Fruit fly (Drosophila melanogaster) whole organism, embryonic: ENCODE data around the gene Bet1.

Experiments used
- Adf1 ChIP-seq: fragments of 200-800 bp; sonication (Bioruptor generic); IDR thresholded peaks from 2 replicates; pipeline ENCODE4 v1.3.6; 2022; ENCODE audit warnings: missing biosample characterization, missing genetic modification characterization
- Atf-2 ChIP-seq: fragments of 200-800 bp; sonication (Bioruptor generic); optimal IDR thresholded peaks from 2 replicates; lab custom pipeline; 2016; ENCODE audit warnings: missing biosample characterization, missing genetic modification characterization
- CG10979 ChIP-seq: fragments of 200-800 bp; sonication (Bioruptor generic); optimal IDR thresholded peaks from 2 replicates; lab custom pipeline; 2018; ENCODE audit warnings: missing biosample characterization, mild to moderate bottlenecking, missing genetic modification characterization, moderate library complexity
- CG11093 ChIP-seq: fragments of 200-800 bp; sonication (Bioruptor generic); IDR thresholded peaks from 3 replicates; pipeline ENCODE4 v1.3.6; 2022; ENCODE audit warnings: missing biosample characterization, missing genetic modification characterization
- CG11504 ChIP-seq: fragments of 200-800 bp; sonication (Bioruptor generic); optimal IDR thresholded peaks from 3 replicates; lab custom pipeline; 2019; ENCODE audit warnings: missing biosample characterization, mild to moderate bottlenecking, missing genetic modification characterization, moderate library complexity
- CG12071 ChIP-seq: fragments of 200-800 bp; sonication (Bioruptor generic); optimal IDR thresholded peaks from 3 replicates; lab custom pipeline; 2018; ENCODE audit warnings: missing biosample characterization, mild to moderate bottlenecking, missing genetic modification characterization
- CG13287 ChIP-seq: fragments of 200-800 bp; sonication (Bioruptor generic); IDR thresholded peaks from 2 replicates; pipeline ENCODE4 v1.3.6; 2022; ENCODE audit warnings: missing biosample characterization, missing genetic modification characterization; ENCODE audit not compliant: partially characterized antibody
- CG3065 ChIP-seq: fragments of 200-800 bp; sonication (Bioruptor generic); optimal IDR thresholded peaks from 2 replicates; lab custom pipeline; 2016; ENCODE audit warnings: missing biosample characterization, missing genetic modification characterization
- CG31365 ChIP-seq: fragments of 200-800 bp; sonication (Bioruptor generic); optimal IDR thresholded peaks from 2 replicates; lab custom pipeline; 2018; ENCODE audit warnings: missing biosample characterization, mild to moderate bottlenecking, missing genetic modification characterization
- CG32772 ChIP-seq: fragments of 200-800 bp; sonication (Bioruptor generic); IDR thresholded peaks from 2 replicates; pipeline ENCODE4 v1.3.6; 2022; ENCODE audit warnings: missing biosample characterization, missing genetic modification characterization
- CG34376 ChIP-seq: fragments of 200-800 bp; sonication (Bioruptor generic); optimal IDR thresholded peaks from 2 replicates; lab custom pipeline; 2018; ENCODE audit warnings: missing biosample characterization, mild to moderate bottlenecking, missing genetic modification characterization
- CG3726 ChIP-seq: fragments of 200-800 bp; sonication (Bioruptor generic); IDR thresholded peaks from 3 replicates; pipeline ENCODE4, ENCODE4 v1.3.6; 2022; ENCODE audit warnings: missing biosample characterization, missing genetic modification characterization
- CG4617 ChIP-seq: fragments of 200-800 bp; sonication (Bioruptor generic); optimal IDR thresholded peaks from 3 replicates; lab custom pipeline; 2016; ENCODE audit warnings: missing biosample characterization, missing genetic modification characterization, borderline replicate concordance
- CG4820 ChIP-seq: fragments of 200-800 bp; sonication (Bioruptor generic); optimal IDR thresholded peaks from 3 replicates; lab custom pipeline; 2016; ENCODE audit warnings: missing biosample characterization, missing genetic modification characterization
- CG6765 ChIP-seq: fragments of 200-800 bp; sonication (Bioruptor generic); optimal IDR thresholded peaks from 3 replicates; lab custom pipeline; 2017; ENCODE audit warnings: missing biosample characterization, mild to moderate bottlenecking, missing genetic modification characterization
- CG8478 ChIP-seq: fragments of >200 bp; optimal IDR thresholded peaks from 2 replicates; lab custom pipeline; 2018
- Camta ChIP-seq: fragments of 200-800 bp; sonication (Bioruptor generic); optimal IDR thresholded peaks from 2 replicates; lab custom pipeline; 2016; ENCODE audit warnings: missing biosample characterization, missing genetic modification characterization
- Dad ChIP-seq: fragments of 200-800 bp; sonication (Bioruptor generic); optimal IDR thresholded peaks from 3 replicates; lab custom pipeline; 2016; ENCODE audit warnings: missing biosample characterization, missing genetic modification characterization
- Hand ChIP-seq: fragments of 200-800 bp; sonication (Bioruptor generic); optimal IDR thresholded peaks from 2 replicates; lab custom pipeline; 2017; ENCODE audit warnings: mild to moderate bottlenecking, missing biosample characterization, missing genetic modification reagents, missing genetic modification characterization
- Hmx ChIP-seq: fragments of 200-800 bp; sonication (Bioruptor generic); optimal IDR thresholded peaks from 2 replicates; lab custom pipeline; 2016; ENCODE audit warnings: missing biosample characterization, missing genetic modification characterization
- Hr51 ChIP-seq, 2 experiments: fragments of 200-800 bp; sonication (Bioruptor generic); optimal IDR thresholded peaks; 2 replicates in 1 of 2; 3 replicates in 1 of 2; lab custom pipeline; 2016 to 2018; ENCODE audit warnings: missing biosample characterization in 2 of 2, missing genetic modification characterization in 2 of 2, mild to moderate bottlenecking in 1 of 2, moderate library complexity in 1 of 2
- Mad ChIP-seq: fragments of 200-800 bp; sonication (Bioruptor generic); optimal IDR thresholded peaks from 2 replicates; lab custom pipeline; 2016; ENCODE audit warnings: missing biosample characterization, missing genetic modification characterization
- Nf-YA ChIP-seq: fragments of 200-800 bp; sonication (Bioruptor generic); IDR thresholded peaks from 2 replicates; pipeline ENCODE4 v1.3.6; 2022; ENCODE audit warnings: missing biosample characterization, missing genetic modification characterization
- Nf-YC ChIP-seq: fragments of 200-800 bp; optimal IDR thresholded peaks from 3 replicates; lab custom pipeline; 2019; ENCODE audit warnings: missing biosample characterization, mild to moderate bottlenecking, missing genetic modification characterization, moderate library complexity
- Ptx1 ChIP-seq: fragments of 200-800 bp; sonication (Bioruptor generic); IDR thresholded peaks from 2 replicates; pipeline ENCODE4 v1.3.6; 2022; ENCODE audit warnings: missing biosample characterization, missing genetic modification characterization
- Rfx ChIP-seq: fragments of 200-800 bp; sonication (Bioruptor generic); IDR thresholded peaks from 2 replicates; pipeline ENCODE4 v1.3.6; 2022; ENCODE audit warnings: missing biosample characterization, missing genetic modification characterization
- Side ChIP-seq: fragments of 200-800 bp; sonication (Bioruptor generic); optimal IDR thresholded peaks from 2 replicates; lab custom pipeline; 2016; ENCODE audit warnings: missing biosample characterization, missing genetic modification characterization
- Spps ChIP-seq: fragments of 200-800 bp; sonication (Bioruptor generic); optimal IDR thresholded peaks from 2 replicates; lab custom pipeline; 2018; ENCODE audit warnings: missing biosample characterization, mild to moderate bottlenecking, missing genetic modification characterization
- Trl ChIP-seq, 3 experiments: fragments of >200 bp in 2 of 3; fragments of 200-800 bp in 1 of 3; sonication (Bioruptor generic) in 1 of 3; optimal IDR thresholded peaks; 2 replicates in 1 of 3; 3 replicates in 2 of 3; lab custom pipeline; 2016 to 2017; ENCODE audit warnings: missing biosample characterization in 1 of 3, missing genetic modification characterization in 1 of 3
- Xrp1 ChIP-seq: fragments of 200-800 bp; sonication (Bioruptor generic); IDR thresholded peaks from 2 replicates; pipeline ENCODE4 v1.3.6; 2022; ENCODE audit warnings: missing biosample characterization, missing genetic modification characterization
- amos ChIP-seq: fragments of 200-800 bp; sonication (Bioruptor generic); IDR thresholded peaks from 2 replicates; pipeline ENCODE4 v1.3.6; 2022; ENCODE audit warnings: missing biosample characterization, missing genetic modification characterization; ENCODE audit not compliant: partially characterized antibody
- bsh ChIP-seq, 2 experiments: fragments of 200-800 bp; sonication (Bioruptor generic); optimal IDR thresholded peaks; 2 replicates each; lab custom pipeline; 2017 to 2018; ENCODE audit warnings: mild to moderate bottlenecking in 2 of 2, missing biosample characterization in 2 of 2, missing genetic modification characterization in 2 of 2, moderate library complexity in 1 of 2
- crol ChIP-seq: fragments of 200-800 bp; sonication (Bioruptor generic); IDR thresholded peaks from 2 replicates; pipeline ENCODE4 v1.3.6; 2022; ENCODE audit warnings: missing biosample characterization, missing genetic modification characterization
- gcm2 ChIP-seq: fragments of 200-800 bp; sonication (Bioruptor generic); optimal IDR thresholded peaks from 2 replicates; lab custom pipeline; 2016; ENCODE audit warnings: missing biosample characterization, missing genetic modification characterization
- gt ChIP-seq: fragments of 200-800 bp; sonication (Bioruptor generic); IDR thresholded peaks from 2 replicates; pipeline ENCODE4 v1.3.6; 2022; ENCODE audit warnings: missing biosample characterization, missing genetic modification characterization
- inv ChIP-seq: fragments of 200-800 bp; sonication (Bioruptor generic); IDR thresholded peaks from 2 replicates; pipeline ENCODE4 v1.3.6; 2022; ENCODE audit warnings: missing biosample characterization, missing genetic modification characterization; ENCODE audit not compliant: partially characterized antibody
- jing ChIP-seq: fragments of 200-800 bp; sonication (Bioruptor generic); optimal IDR thresholded peaks from 2 replicates; lab custom pipeline; 2018; ENCODE audit warnings: missing biosample characterization, mild to moderate bottlenecking, missing genetic modification characterization
- jumu ChIP-seq: fragments of 200-800 bp; sonication (Bioruptor generic); optimal IDR thresholded peaks from 3 replicates; lab custom pipeline; 2016; ENCODE audit warnings: missing biosample characterization, missing genetic modification characterization
- lilli ChIP-seq: fragments of 200-800 bp; sonication (Bioruptor generic); optimal IDR thresholded peaks from 3 replicates; lab custom pipeline; 2016; ENCODE audit warnings: missing biosample characterization, missing genetic modification characterization
- maf-S ChIP-seq: fragments of 200-800 bp; sonication (Bioruptor generic); optimal IDR thresholded peaks from 2 replicates; lab custom pipeline; 2016; ENCODE audit warnings: missing biosample characterization, missing genetic modification characterization
- mld ChIP-seq: fragments of 200-800 bp; sonication (Bioruptor generic); IDR thresholded peaks from 3 replicates; pipeline ENCODE4 v1.3.6; 2022; ENCODE audit warnings: missing biosample characterization, missing genetic modification characterization; ENCODE audit not compliant: partially characterized antibody
- nmo ChIP-seq: fragments of 200-800 bp; sonication (Bioruptor generic); optimal IDR thresholded peaks from 2 replicates; lab custom pipeline; 2018; ENCODE audit warnings: missing biosample characterization, mild to moderate bottlenecking, missing genetic modification characterization, moderate library complexity
- pum ChIP-seq: fragments of 200-800 bp; sonication (Bioruptor generic); optimal IDR thresholded peaks from 2 replicates; lab custom pipeline; 2016; ENCODE audit warnings: missing biosample characterization, missing genetic modification characterization
- ro ChIP-seq: fragments of 200-800 bp; sonication (Bioruptor generic); IDR thresholded peaks from 2 replicates; pipeline ENCODE4 v1.3.6; 2022; ENCODE audit warnings: missing biosample characterization, missing genetic modification characterization
- sd ChIP-seq: fragments of 200-800 bp; sonication (Bioruptor generic); optimal IDR thresholded peaks from 3 replicates; lab custom pipeline; 2018; ENCODE audit warnings: missing biosample characterization, mild to moderate bottlenecking, missing genetic modification characterization, moderate library complexity
- sisA ChIP-seq: fragments of 200-800 bp; sonication (Bioruptor generic); IDR thresholded peaks from 2 replicates; pipeline ENCODE4 v1.3.6; 2022; ENCODE audit warnings: missing biosample characterization, missing genetic modification characterization
- slbo ChIP-seq: fragments of 200-800 bp; sonication (Bioruptor generic); IDR thresholded peaks from 2 replicates; pipeline ENCODE4 v1.3.6; 2022; ENCODE audit warnings: missing biosample characterization, missing genetic modification characterization
- tio ChIP-seq: fragments of 200-800 bp; sonication (Bioruptor generic); optimal IDR thresholded peaks from 2 replicates; lab custom pipeline; 2017; ENCODE audit warnings: missing biosample characterization, missing genetic modification characterization, inconsistent platforms
- trh ChIP-seq: fragments of 200-800 bp; sonication (Bioruptor generic); optimal IDR thresholded peaks from 2 replicates; lab custom pipeline; 2016; ENCODE audit warnings: missing biosample characterization, missing genetic modification characterization
- vvl ChIP-seq: fragments of 200-800 bp; sonication (Bioruptor generic); IDR thresholded peaks from 2 replicates; pipeline ENCODE4 v1.3.6; 2022; ENCODE audit warnings: missing biosample characterization, missing genetic modification characterization

Gene Bet1

dm6 chr3L:19254715-19255428 lies 6.3 kb upstream of the Bet1 start, which contains the start of the genes mRpL21 and rept (continued):
- peak; percentile 22 for TF ChIP-seq pum (GFP tag; lab: Kevin White, UChicago)
- peak; percentile 0 for TF ChIP-seq CG10979 (tag; lab: Kevin White, UChicago)
- TF ChIP-seq CG3065 (GFP tag; lab: Kevin White, UChicago), result no peak
- TF ChIP-seq vvl (GFP tag; lab: Robert Waterston, UW), result peak; percentile 62
- TF ChIP-seq CG34376 (GFP tag; lab: Kevin White, UChicago), result peak; percentile 29
- TF ChIP-seq CG13287, result peak; percentile 46; the same call in 1 of the 2 replicates
- no peak for TF ChIP-seq gt (GFP tag; lab: Robert Waterston, UW)
- no peak for TF ChIP-seq sisA
- no peak for TF ChIP-seq Trl (optimal IDR thresholded peaks at IDR 0.05; lab: Kevin White, UChicago)
- peak; percentile 33 for TF ChIP-seq Trl (GFP tag; optimal IDR thresholded peaks at IDR 0.05; lab: Kevin White, UChicago)
- peak; percentile 70 for TF ChIP-seq nmo (GFP tag; lab: Kevin White, UChicago)
- TF ChIP-seq Hmx, result no peak
- TF ChIP-seq gcm2, result peak; percentile 10
- TF ChIP-seq Nf-YA (GFP tag; lab: Robert Waterston, UW), result no peak
- no peak for TF ChIP-seq trh (GFP tag; lab: Kevin White, UChicago)
- no peak for TF ChIP-seq CG4820 (GFP tag; lab: Kevin White, UChicago)
- TF ChIP-seq slbo (GFP tag; lab: Robert Waterston, UW), result peak; percentile 67
- TF ChIP-seq Camta (GFP tag; lab: Kevin White, UChicago), result peak; percentile 37
- TF ChIP-seq Rfx (GFP tag; lab: Robert Waterston, UW), result peak; percentile 77
- TF ChIP-seq amos, result no peak
- TF ChIP-seq CG4617 (GFP tag; lab: Kevin White, UChicago), result peak; percentile 54
- TF ChIP-seq Hr51 (GFP tag; optimal IDR thresholded peaks at IDR 0.05; lab: Kevin White, UChicago), result peak; percentile 29 to 70
- TF ChIP-seq jumu, result peak; percentile 36
- no peak for TF ChIP-seq inv (GFP tag; lab: Robert Waterston, UW)
- TF ChIP-seq Nf-YC (tag; lab: Kevin White, UChicago), result peak; percentile 54
- TF ChIP-seq crol (GFP tag; lab: Robert Waterston, UW), result no peak
- no peak for TF ChIP-seq CG32772 (GFP tag; lab: Robert Waterston, UW)
- peak; percentile 50 for TF ChIP-seq maf-S
- peak; percentile 30 for TF ChIP-seq sd (tag; lab: Kevin White, UChicago)
- peak; percentile 42 for TF ChIP-seq Mad (GFP tag; lab: Kevin White, UChicago)
- peak; percentile 26 for TF ChIP-seq CG8478 (lab: Kevin White, UChicago)
- TF ChIP-seq CG3726 (GFP tag; lab: Robert Waterston, UW), result no peak
- no peak for TF ChIP-seq CG12071
- TF ChIP-seq Hand, result no peak
- TF ChIP-seq Ptx1, result peak; percentile 42; the same call in 1 of the 2 replicates
- peak; percentile 28 for TF ChIP-seq Atf-2 (GFP tag; lab: Kevin White, UChicago)
- TF ChIP-seq CG11504, result peak; percentile 47
- no peak for TF ChIP-seq tio (GFP tag; lab: Kevin White, UChicago)
- TF ChIP-seq Adf1 (GFP tag; lab: Robert Waterston, UW), result peak; percentile 51
- peak; percentile 16 for TF ChIP-seq CG6765 (GFP tag; lab: Kevin White, UChicago)
- TF ChIP-seq Side, result peak; percentile 61
- TF ChIP-seq ro, result no peak
- TF ChIP-seq Spps (tag; lab: Kevin White, UChicago), result no peak
- peak in 1 of 2 experiments; percentile 40 for TF ChIP-seq bsh (GFP tag; optimal IDR thresholded peaks at IDR 0.05; lab: Kevin White, UChicago)
- TF ChIP-seq jing (GFP tag; lab: Kevin White, UChicago), result no peak
- TF ChIP-seq lilli (GFP tag; lab: Kevin White, UChicago), result peak; percentile 80
- no peak for TF ChIP-seq CG31365 (tag; lab: Kevin White, UChicago)
- TF ChIP-seq mld (GFP tag; lab: Robert Waterston, UW), result no peak
- no peak for TF ChIP-seq CG11093 (GFP tag; lab: Robert Waterston, UW)
- peak; percentile 66 for TF ChIP-seq Xrp1
- TF ChIP-seq Dad (GFP tag; lab: Kevin White, UChicago), result peak; percentile 49
